Worm (Caenorhabditis elegans) whole organism, midembryonic: ENCODE results near the gene btb-4.
"Not testable (repeated sequence)": the region's sequence is repeated elsewhere in the genome, so short reads cannot be mapped to it uniquely, and the experiment has no call there.

Experiments
- T22C8.4 ChIP-seq: fragments of 200-800 bp; sonication (Bioruptor generic); IDR thresholded peaks from 2 replicates; pipeline ENCODE4 v1.3.6; 2022; ENCODE audit warnings: missing genetic modification characterization, missing compliant biosample characterization
- flt-1 ChIP-seq: fragments of 200-800 bp; sonication (Bioruptor generic); IDR thresholded peaks from 2 replicates; pipeline ENCODE4 v1.3.6; 2022; ENCODE audit warnings: missing genetic modification characterization, missing compliant biosample characterization
- klf-2 ChIP-seq: fragments of 200-800 bp; sonication (Bioruptor generic); conservative IDR thresholded peaks from 2 replicates; pipeline ENCODE4 v1.3.6; 2022; ENCODE audit warnings: missing genetic modification reagents, missing genetic modification characterization, missing compliant biosample characterization
- med-1 ChIP-seq: sonication (generic microtip); optimal IDR thresholded peaks from 2 replicates; lab custom pipeline; 2017; ENCODE audit warnings: missing genetic modification characterization, mild to moderate bottlenecking, missing compliant biosample characterization, antibody characterized with exemption, missing genetic modification reagents; ENCODE audit not compliant: insufficient read depth
- ref-1 ChIP-seq: fragments of 200-800 bp; sonication (Bioruptor generic); conservative IDR thresholded peaks from 2 replicates; pipeline ENCODE4 v1.3.6; 2022; ENCODE audit warnings: missing genetic modification reagents, missing genetic modification characterization, missing compliant biosample characterization
- tab-1 ChIP-seq: fragments of 200-800 bp; sonication (Bioruptor generic); IDR thresholded peaks from 2 replicates; pipeline ENCODE4 v1.3.6; 2022; ENCODE audit warnings: missing genetic modification characterization, missing compliant biosample characterization

DNA sequence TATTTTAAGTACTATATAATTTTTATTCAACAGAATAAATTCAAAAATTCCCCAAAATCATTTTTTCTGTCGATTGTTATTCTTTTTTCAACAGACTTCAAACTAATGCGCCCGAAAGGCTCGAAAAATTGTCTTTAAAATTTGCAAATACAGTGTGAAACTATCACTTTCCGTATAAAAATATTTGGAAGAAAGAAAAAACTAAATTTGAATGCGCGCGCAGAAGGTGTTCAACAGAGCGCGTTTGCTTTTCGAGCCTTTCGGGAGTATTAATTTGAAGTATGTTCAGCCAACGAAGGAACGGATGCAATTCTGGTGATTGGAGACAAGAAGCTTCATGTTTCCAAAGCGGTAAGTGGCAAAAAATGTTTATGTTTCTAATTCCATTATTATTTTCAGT is at the start of gene btb-4:
- not testable (repeated sequence) for TF ChIP-seq tab-1 (GFP tag; lab: Robert Waterston, UW); ref-1 (GFP tag; lab: Robert Waterston, UW); med-1 (GFP tag; lab: Kevin White, UChicago); flt-1 (GFP tag; lab: Robert Waterston, UW); klf-2 (GFP tag; lab: Robert Waterston, UW); T22C8.4 (GFP tag; lab: Robert Waterston, UW)
